Fruit fly (Drosophila melanogaster) whole organism, embryonic: ENCODE results near the gene Targ3.
A peak's percentile ranks its signal among the peaks of the same experiment; 100 is the strongest.

ENCODE experiments used
- Ada2b ChIP-seq: fragments of 200-800 bp; sonication (Bioruptor generic); IDR thresholded peaks from 2 replicates; pipeline ENCODE4 v1.3.6; 2022; ENCODE audit warnings: missing biosample characterization, missing genetic modification characterization
- Antp ChIP-seq: fragments of 200-800 bp; sonication (Bioruptor generic); optimal IDR thresholded peaks from 3 replicates; lab custom pipeline; 2016; ENCODE audit warnings: missing biosample characterization, missing genetic modification characterization
- Bteb2 ChIP-seq: fragments of 200-800 bp; sonication (Bioruptor generic); optimal IDR thresholded peaks from 2 replicates; lab custom pipeline; 2016; ENCODE audit warnings: missing biosample characterization, missing genetic modification characterization
- CG10366 ChIP-seq: fragments of 200-800 bp; sonication (Bioruptor generic); IDR thresholded peaks from 2 replicates; pipeline ENCODE4 v1.3.6; 2022; ENCODE audit warnings: missing biosample characterization, missing genetic modification characterization
- CG11560 ChIP-seq: fragments of 200-800 bp; sonication (Bioruptor generic); IDR thresholded peaks from 3 replicates; pipeline ENCODE4 v1.3.6; 2022; ENCODE audit warnings: missing biosample characterization, missing genetic modification characterization
- CG13424 ChIP-seq: fragments of 200-800 bp; sonication (Bioruptor generic); optimal IDR thresholded peaks from 2 replicates; lab custom pipeline; 2019; ENCODE audit warnings: missing biosample characterization, mild to moderate bottlenecking, missing genetic modification characterization, moderate library complexity
- CG1647 ChIP-seq: fragments of 200-800 bp; sonication (Bioruptor generic); optimal IDR thresholded peaks from 3 replicates; lab custom pipeline; 2016; ENCODE audit warnings: missing biosample characterization, missing genetic modification characterization
- CG17802 ChIP-seq: fragments of 200-800 bp; sonication (Bioruptor generic); optimal IDR thresholded peaks from 2 replicates; lab custom pipeline; 2018; ENCODE audit warnings: missing biosample characterization, mild to moderate bottlenecking, missing genetic modification characterization, moderate library complexity
- CG18619 ChIP-seq: fragments of 200-800 bp; sonication (Bioruptor generic); optimal IDR thresholded peaks from 3 replicates; lab custom pipeline; 2017; ENCODE audit warnings: missing biosample characterization, mild to moderate bottlenecking, missing genetic modification characterization
- CG32767 ChIP-seq: fragments of 200-800 bp; sonication (Bioruptor generic); IDR thresholded peaks from 2 replicates; pipeline ENCODE4 v1.3.6; 2022; ENCODE audit warnings: missing biosample characterization, missing genetic modification characterization
- CG3995 ChIP-seq: fragments of 200-800 bp; sonication (Bioruptor generic); optimal IDR thresholded peaks from 3 replicates; lab custom pipeline; 2016; ENCODE audit warnings: missing biosample characterization, missing genetic modification characterization
- CG4328 ChIP-seq: fragments of 200-800 bp; sonication (Bioruptor generic); optimal IDR thresholded peaks from 3 replicates; lab custom pipeline; 2017; ENCODE audit warnings: missing biosample characterization, missing genetic modification reagents, missing genetic modification characterization
- CG4707 ChIP-seq: fragments of 200-800 bp; sonication (Bioruptor generic); optimal IDR thresholded peaks from 2 replicates; lab custom pipeline; 2018; ENCODE audit warnings: missing biosample characterization, mild to moderate bottlenecking, missing genetic modification characterization, moderate library complexity
- CG5180 ChIP-seq: fragments of 200-800 bp; sonication (Bioruptor generic); optimal IDR thresholded peaks from 3 replicates; lab custom pipeline; 2017; ENCODE audit warnings: missing biosample characterization, missing genetic modification characterization, mild to moderate bottlenecking, moderate library complexity, missing genetic modification reagents
- CG6272 ChIP-seq: fragments of 200-800 bp; sonication (Bioruptor generic); IDR thresholded peaks from 2 replicates; pipeline ENCODE4 v1.3.6; 2022; ENCODE audit warnings: missing biosample characterization, missing genetic modification characterization
- CG6689 ChIP-seq: fragments of 200-800 bp; sonication (Bioruptor generic); IDR thresholded peaks from 2 replicates; pipeline ENCODE4 v1.3.6; 2022; ENCODE audit warnings: missing biosample characterization, missing genetic modification characterization
- CG7357 ChIP-seq: fragments of 200-800 bp; sonication (Bioruptor generic); IDR thresholded peaks from 3 replicates; pipeline ENCODE4 v1.3.6; 2022; ENCODE audit warnings: missing biosample characterization, missing genetic modification characterization
- CG7963 ChIP-seq: fragments of 200-800 bp; sonication (Bioruptor generic); IDR thresholded peaks from 3 replicates; pipeline ENCODE4 v1.3.6; 2022; ENCODE audit warnings: missing biosample characterization, missing genetic modification characterization; ENCODE audit not compliant: partially characterized antibody
- CG7987 ChIP-seq: fragments of 200-800 bp; sonication (Bioruptor generic); optimal IDR thresholded peaks from 2 replicates; lab custom pipeline; 2018; ENCODE audit warnings: missing biosample characterization, mild to moderate bottlenecking, missing genetic modification characterization, moderate library complexity
- CG9437 ChIP-seq: fragments of 200-800 bp; sonication (Bioruptor generic); optimal IDR thresholded peaks from 2 replicates; lab custom pipeline; 2018; ENCODE audit warnings: missing biosample characterization, mild to moderate bottlenecking, missing genetic modification characterization
- CG9817 ChIP-seq: fragments of 200-800 bp; sonication (Bioruptor generic); optimal IDR thresholded peaks from 2 replicates; lab custom pipeline; 2018; ENCODE audit warnings: missing biosample characterization, mild to moderate bottlenecking, missing genetic modification characterization, moderate library complexity
- D19A ChIP-seq: fragments of 200-800 bp; optimal IDR thresholded peaks from 3 replicates; lab custom pipeline; 2019; ENCODE audit warnings: missing biosample characterization, mild to moderate bottlenecking, missing genetic modification characterization, moderate library complexity
- Dfd ChIP-seq, 2 experiments: fragments of >200 bp; optimal IDR thresholded peaks; 2 replicates each; lab custom pipeline; 2017; ENCODE audit warnings: missing biosample characterization in 2 of 2, missing genetic modification characterization in 2 of 2
- GATAe ChIP-seq: fragments of 200-800 bp; sonication (Bioruptor generic); conservative IDR thresholded peaks from 2 replicates; pipeline ENCODE4 v1.3.6; 2022; ENCODE audit warnings: missing biosample characterization, missing genetic modification characterization
- Hey ChIP-seq: fragments of 200-800 bp; sonication (Bioruptor generic); optimal IDR thresholded peaks from 3 replicates; lab custom pipeline; 2018; ENCODE audit warnings: missing biosample characterization, mild to moderate bottlenecking, missing genetic modification characterization
- Hr51 ChIP-seq, 2 experiments: fragments of 200-800 bp; sonication (Bioruptor generic); optimal IDR thresholded peaks; 2 replicates in 1 of 2; 3 replicates in 1 of 2; lab custom pipeline; 2016 to 2018; ENCODE audit warnings: missing biosample characterization in 2 of 2, missing genetic modification characterization in 2 of 2, mild to moderate bottlenecking in 1 of 2, moderate library complexity in 1 of 2
- Hr78 ChIP-seq, 2 experiments: fragments of 200-800 bp in 1 of 2; fragments of >200 bp in 1 of 2; sonication (Bioruptor generic) in 1 of 2; optimal IDR thresholded peaks; 2 replicates each; lab custom pipeline; 2017 to 2019; ENCODE audit warnings: missing biosample characterization in 2 of 2, missing genetic modification characterization in 2 of 2, mild to moderate bottlenecking in 1 of 2, moderate library complexity in 1 of 2
- Lim3 ChIP-seq: fragments of 200-800 bp; sonication (Bioruptor generic); IDR thresholded peaks from 2 replicates; pipeline ENCODE4 v1.3.6; 2022; ENCODE audit warnings: missing biosample characterization, missing genetic modification characterization
- MBD-R2 ChIP-seq: fragments of 200-800 bp; sonication (Bioruptor generic); IDR thresholded peaks from 2 replicates; pipeline ENCODE4 v1.3.6; 2022; ENCODE audit warnings: missing biosample characterization, missing genetic modification characterization
- MESR4 ChIP-seq: fragments of 200-800 bp; sonication (Bioruptor generic); optimal IDR thresholded peaks from 2 replicates; lab custom pipeline; 2018; ENCODE audit warnings: missing biosample characterization, mild to moderate bottlenecking, missing genetic modification characterization, moderate library complexity
- Myb ChIP-seq: fragments of 200-800 bp; sonication (Bioruptor generic); optimal IDR thresholded peaks from 2 replicates; lab custom pipeline; 2016; ENCODE audit warnings: missing biosample characterization, missing genetic modification characterization
- Optix ChIP-seq: fragments of 200-800 bp; sonication (Bioruptor generic); IDR thresholded peaks from 3 replicates; pipeline ENCODE4 v1.3.6; 2022; ENCODE audit warnings: missing biosample characterization, missing genetic modification characterization
- Rx ChIP-seq: fragments of 200-800 bp; sonication (Bioruptor generic); IDR thresholded peaks from 2 replicates; pipeline ENCODE4 v1.3.6; 2022; ENCODE audit warnings: missing biosample characterization, missing genetic modification characterization
- Six4 ChIP-seq: fragments of 200-800 bp; sonication (Bioruptor generic); optimal IDR thresholded peaks from 2 replicates; lab custom pipeline; 2016; ENCODE audit warnings: missing biosample characterization, missing genetic modification characterization
- Stat92E ChIP-seq, 3 experiments: fragments of >200 bp in 2 of 3; fragments of 200-800 bp in 1 of 3; sonication (Bioruptor generic) in 1 of 3; optimal IDR thresholded peaks; 2 replicates each; lab custom pipeline; 2017 to 2019; ENCODE audit warnings: missing biosample characterization in 3 of 3, missing genetic modification characterization in 3 of 3, mild to moderate bottlenecking in 1 of 3, moderate library complexity in 1 of 3
- aop ChIP-seq: fragments of 200-800 bp; sonication (Bioruptor generic); IDR thresholded peaks from 2 replicates; pipeline ENCODE4 v1.3.6; 2022; ENCODE audit warnings: missing biosample characterization, missing genetic modification characterization
- chif ChIP-seq, 2 experiments: fragments of 200-800 bp; sonication (Bioruptor generic); optimal IDR thresholded peaks; 3 replicates each; lab custom pipeline; 2016; ENCODE audit warnings: missing biosample characterization in 2 of 2, missing genetic modification characterization in 2 of 2
- dm ChIP-seq: fragments of 200-800 bp; sonication (Bioruptor generic); optimal IDR thresholded peaks from 3 replicates; lab custom pipeline; 2016; ENCODE audit warnings: missing biosample characterization, missing genetic modification characterization
- esg ChIP-seq: fragments of 200-800 bp; sonication (Bioruptor generic); conservative IDR thresholded peaks from 2 replicates; pipeline ENCODE4 v1.3.6; 2022; ENCODE audit warnings: missing biosample characterization, missing genetic modification characterization
- fd102C ChIP-seq: fragments of 200-800 bp; sonication (Bioruptor generic); optimal IDR thresholded peaks from 2 replicates; lab custom pipeline; 2018; ENCODE audit warnings: missing biosample characterization, mild to moderate bottlenecking, missing genetic modification characterization, moderate library complexity
- fru ChIP-seq: fragments of >200 bp; optimal IDR thresholded peaks from 2 replicates; lab custom pipeline; 2017
- gt ChIP-seq: fragments of 200-800 bp; sonication (Bioruptor generic); IDR thresholded peaks from 2 replicates; pipeline ENCODE4 v1.3.6; 2022; ENCODE audit warnings: missing biosample characterization, missing genetic modification characterization
- kah ChIP-seq: fragments of 200-800 bp; sonication (Bioruptor generic); optimal IDR thresholded peaks from 2 replicates; lab custom pipeline; 2018; ENCODE audit warnings: missing biosample characterization, mild to moderate bottlenecking, missing genetic modification characterization
- lbe ChIP-seq: fragments of 200-800 bp; sonication (Bioruptor generic); optimal IDR thresholded peaks from 2 replicates; lab custom pipeline; 2016; ENCODE audit warnings: missing biosample characterization, mild to moderate bottlenecking, missing genetic modification characterization
- shn ChIP-seq: fragments of 200-800 bp; sonication (Bioruptor generic); optimal IDR thresholded peaks from 3 replicates; lab custom pipeline; 2016; ENCODE audit warnings: missing biosample characterization, missing genetic modification characterization
- tio ChIP-seq: fragments of 200-800 bp; sonication (Bioruptor generic); optimal IDR thresholded peaks from 2 replicates; lab custom pipeline; 2017; ENCODE audit warnings: missing biosample characterization, missing genetic modification characterization, inconsistent platforms
- tna ChIP-seq: fragments of 200-800 bp; sonication (Bioruptor generic); IDR thresholded peaks from 2 replicates; pipeline ENCODE4 v1.3.6; 2022; ENCODE audit warnings: missing biosample characterization, missing genetic modification characterization; ENCODE audit not compliant: partially characterized antibody
- toy ChIP-seq: fragments of 200-800 bp; sonication (Bioruptor generic); IDR thresholded peaks from 2 replicates; pipeline ENCODE4 v1.3.6; 2022; ENCODE audit warnings: missing biosample characterization, missing genetic modification characterization
- usp ChIP-seq: fragments of >200 bp; optimal IDR thresholded peaks from 2 replicates; lab custom pipeline; 2017; ENCODE audit warnings: missing biosample characterization, missing genetic modification characterization
- vnd ChIP-seq: fragments of 200-800 bp; sonication (Bioruptor generic); IDR thresholded peaks from 3 replicates; pipeline ENCODE4 v1.3.6; 2022; ENCODE audit warnings: missing biosample characterization, missing genetic modification characterization; ENCODE audit not compliant: partially characterized antibody
- zen2 ChIP-seq: fragments of 200-800 bp; sonication (Bioruptor generic); IDR thresholded peaks from 3 replicates; pipeline ENCODE4 v1.3.6; 2022; ENCODE audit warnings: missing biosample characterization, missing genetic modification characterization; ENCODE audit not compliant: partially characterized antibody
- zfh1 ChIP-seq: fragments of 200-800 bp; sonication (Bioruptor generic); IDR thresholded peaks from 3 replicates; pipeline ENCODE4 v1.3.6; 2022; ENCODE audit warnings: missing biosample characterization, missing genetic modification characterization

The Targ3 gene

DNA sequence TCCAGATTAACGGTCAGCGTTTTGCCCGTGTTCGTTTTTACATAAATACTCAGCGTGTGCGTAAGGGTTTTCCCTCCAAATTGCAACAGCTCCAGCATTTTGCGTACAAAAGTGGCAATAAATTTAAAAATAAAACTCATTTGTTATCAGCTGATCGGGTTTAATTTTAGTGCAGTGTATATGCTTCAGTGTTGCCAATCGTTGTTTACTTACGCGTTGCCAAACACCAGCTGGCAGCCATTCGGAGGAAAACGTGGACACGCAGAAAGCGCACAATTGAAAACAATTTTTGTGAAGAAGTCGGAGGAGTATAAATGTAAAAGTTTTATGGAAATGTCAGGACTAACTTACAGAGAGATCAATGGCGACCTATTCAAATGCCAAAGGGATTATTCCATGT is at the start of gene Targ3, which contains the start of gene park:
Gene Targ3 (plus strand): TSS at position 269 of the 400 bp plus-strand sequence.
Gene park (minus strand): TSS at position 291 of the 400 bp plus-strand sequence.
- no peak for TF ChIP-seq zfh1 (GFP tag; lab: Robert Waterston, UW)
- peak; percentile 49 for TF ChIP-seq Myb (GFP tag; lab: Kevin White, UChicago)
- TF ChIP-seq Dfd (GFP tag; optimal IDR thresholded peaks at IDR 0.05; lab: Kevin White, UChicago): no peak
- peak in 1 of 2 experiments; percentile 48 for TF ChIP-seq Hr51 (GFP tag; optimal IDR thresholded peaks at IDR 0.05; lab: Kevin White, UChicago)
- TF ChIP-seq Optix (GFP tag; lab: Robert Waterston, UW): no peak
- no peak for TF ChIP-seq GATAe (GFP tag; lab: Robert Waterston, UW)
- no peak for TF ChIP-seq CG6689 (GFP tag; lab: Robert Waterston, UW)
- TF ChIP-seq Bteb2 (GFP tag; lab: Kevin White, UChicago): peak; percentile 19
- no peak for TF ChIP-seq CG7357 (GFP tag; lab: Robert Waterston, UW)
- peak; percentile 34 for TF ChIP-seq dm
- no peak for TF ChIP-seq lbe (GFP tag; lab: Kevin White, UChicago)
- TF ChIP-seq CG4328: no peak
- TF ChIP-seq MESR4 (GFP tag; lab: Kevin White, UChicago): peak; percentile 49
- no peak for TF ChIP-seq CG17802
- no peak for TF ChIP-seq CG4707
- TF ChIP-seq Ada2b: no peak
- TF ChIP-seq fd102C (GFP tag; lab: Kevin White, UChicago): no peak
- TF ChIP-seq Hey: no peak
- TF ChIP-seq Stat92E (GFP tag; optimal IDR thresholded peaks at IDR 0.05; lab: Kevin White, UChicago): no peak
- no peak for TF ChIP-seq CG5180 (GFP tag; lab: Kevin White, UChicago)
- TF ChIP-seq esg: no peak
- TF ChIP-seq CG10366 (GFP tag; lab: Robert Waterston, UW): peak; percentile 19; the same call in 1 of the 2 replicates
- TF ChIP-seq fru (lab: Kevin White, UChicago): no peak
- no peak for TF ChIP-seq tna (GFP tag; lab: Robert Waterston, UW)
- TF ChIP-seq CG1647 (GFP tag; lab: Kevin White, UChicago): no peak
- no peak for TF ChIP-seq gt
- no peak for TF ChIP-seq CG7963 (GFP tag; lab: Robert Waterston, UW)
- TF ChIP-seq CG13424 (tag; lab: Kevin White, UChicago): no peak
- TF ChIP-seq tio (GFP tag; lab: Kevin White, UChicago): no peak
- TF ChIP-seq Antp (GFP tag; lab: Kevin White, UChicago): peak; percentile 15
- 0 out of 2 replicates have a peak, but pooled peaks have one; percentile 11 for TF ChIP-seq CG6272
- no peak for TF ChIP-seq Six4 (GFP tag; lab: Kevin White, UChicago)
- no peak for TF ChIP-seq CG32767 (GFP tag; lab: Robert Waterston, UW)
- TF ChIP-seq Lim3 (GFP tag; lab: Robert Waterston, UW): no peak
- TF ChIP-seq kah (GFP tag; lab: Kevin White, UChicago): no peak
- peak; percentile 47 for TF ChIP-seq CG7987 (GFP tag; lab: Kevin White, UChicago)
- no peak for TF ChIP-seq zen2 (GFP tag; lab: Robert Waterston, UW)
- TF ChIP-seq CG3995 (GFP tag; lab: Kevin White, UChicago): no peak
- peak; percentile 39 for TF ChIP-seq shn (GFP tag; lab: Kevin White, UChicago)
- TF ChIP-seq CG18619 (GFP tag; lab: Kevin White, UChicago): no peak
- TF ChIP-seq Hr78 (GFP tag; optimal IDR thresholded peaks at IDR 0.05; lab: Kevin White, UChicago): no peak
- no peak for TF ChIP-seq CG11560 (tag; lab: Robert Waterston, UW)
- no peak for TF ChIP-seq Rx (GFP tag; lab: Robert Waterston, UW)
- TF ChIP-seq aop: no peak
- TF ChIP-seq CG9817 (tag; lab: Kevin White, UChicago): no peak
- TF ChIP-seq CG9437 (GFP tag; lab: Kevin White, UChicago): peak; percentile 23
- TF ChIP-seq chif (GFP tag; optimal IDR thresholded peaks at IDR 0.05; lab: Kevin White, UChicago): peak; percentile 16 to 17
- TF ChIP-seq toy (GFP tag; lab: Robert Waterston, UW): no peak
- no peak for TF ChIP-seq usp (GFP tag; lab: Kevin White, UChicago)
- peak; percentile 97 for TF ChIP-seq MBD-R2
- TF ChIP-seq D19A (tag; lab: Kevin White, UChicago): peak; percentile 2
- no peak for TF ChIP-seq vnd (GFP tag; lab: Robert Waterston, UW)
